Fruit fly (Drosophila melanogaster): ENCODE results near the gene CG32413.
A peak's percentile ranks its signal among the peaks of the same experiment; 100 is the strongest.

The CG32413 gene

DNA sequence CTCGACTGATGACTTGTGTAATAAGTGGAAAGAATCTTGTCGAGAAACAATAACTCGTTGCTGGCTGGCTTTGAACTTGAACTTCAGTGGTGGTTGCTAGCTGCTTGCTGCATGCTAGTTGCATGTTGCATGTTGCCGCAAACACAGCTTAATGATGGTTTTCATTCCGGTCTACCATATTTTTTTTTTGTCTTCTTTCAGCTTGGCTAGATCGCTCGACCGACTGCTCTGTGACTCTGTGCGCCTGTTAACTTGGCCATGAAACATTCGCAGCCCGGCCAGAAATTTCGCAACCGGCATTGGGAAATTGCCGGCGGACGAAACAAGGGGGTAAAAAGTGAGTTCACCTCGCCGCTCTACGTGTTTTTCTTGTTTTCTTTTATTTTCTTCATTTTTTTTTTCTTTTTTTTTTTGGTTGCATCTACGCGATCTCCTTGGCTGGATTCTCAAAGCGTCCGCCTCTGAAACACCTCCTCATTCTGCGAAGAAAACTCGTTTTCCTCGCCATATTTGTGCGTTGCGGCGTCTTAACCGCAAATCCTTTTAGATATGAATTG lies 39.6 kb upstream of the CG32413 start:
- TF ChIP-seq ey (GFP tag; optimal IDR thresholded peaks at IDR 0.05): no peak
- no peak for TF ChIP-seq CG9705 (GFP tag; optimal IDR thresholded peaks at IDR 0.05)
- no peak for TF ChIP-seq Dfd (GFP tag; optimal IDR thresholded peaks at IDR 0.05)
- no peak for TF ChIP-seq Hr83 (GFP tag; optimal IDR thresholded peaks at IDR 0.05; ENCODE audit: poor library complexity, severe bottlenecking)
- no peak for TF ChIP-seq brk (GFP tag; optimal IDR thresholded peaks at IDR 0.05)
- no peak for TF ChIP-seq dmrt93B (GFP tag; optimal IDR thresholded peaks at IDR 0.05)
- TF ChIP-seq psq (GFP tag; optimal IDR thresholded peaks at IDR 0.05): no peak
- no peak for TF ChIP-seq tai (GFP tag; optimal IDR thresholded peaks at IDR 0.05)
- TF ChIP-seq br (GFP tag; optimal IDR thresholded peaks at IDR 0.05): no peak
- TF ChIP-seq usp (GFP tag; optimal IDR thresholded peaks at IDR 0.05): no peak
- no peak for TF ChIP-seq rgr (GFP tag; optimal IDR thresholded peaks at IDR 0.05)
- TF ChIP-seq Hnf4 (GFP tag; optimal IDR thresholded peaks at IDR 0.05): no peak

- TF ChIP-seq HLH106 (tag; optimal IDR thresholded peaks at IDR 0.05) (peak; percentile 44), pan (optimal IDR thresholded peaks at IDR 0.05) (no peak), Sp1 (GFP tag; optimal IDR thresholded peaks at IDR 0.05) (peak; percentile 15), OdsH (GFP tag; optimal IDR thresholded peaks at IDR 0.05) (peak; percentile 11)
These were observed 37.7 kb upstream of the CG32413 start for dm6 chr3L:5941508-5941907.

- TF ChIP-seq Hr83 (GFP tag; optimal IDR thresholded peaks at IDR 0.05; ENCODE audit: poor library complexity, severe bottlenecking) (no peak), Sp1 (GFP tag; optimal IDR thresholded peaks at IDR 0.05) (no peak), rgr (GFP tag; optimal IDR thresholded peaks at IDR 0.05) (no peak), h (GFP tag; optimal IDR thresholded peaks at IDR 0.05) (no peak), fru (GFP tag; optimal IDR thresholded peaks at IDR 0.05) (no peak), foxo (GFP tag; optimal IDR thresholded peaks at IDR 0.05) (peak in 1 of 2 experiments; percentile 1), br (GFP tag; optimal IDR thresholded peaks at IDR 0.05) (peak; percentile 19)
These were observed 37.2 kb upstream of the CG32413 start for dm6 chr3L:5941086-5941485.

dm6 chr3L:5940431-5940830 lies 36.6 kb upstream of the CG32413 start:
- TF ChIP-seq sage (GFP tag; optimal IDR thresholded peaks at IDR 0.05): no peak
- no peak for TF ChIP-seq Vsx2 (GFP tag; optimal IDR thresholded peaks at IDR 0.05; ENCODE audit: partially characterized antibody)

- peak in 1 of 2 experiments; percentile 2 for TF ChIP-seq foxo (GFP tag; optimal IDR thresholded peaks at IDR 0.05)
- no peak for TF ChIP-seq sv (GFP tag; optimal IDR thresholded peaks at IDR 0.05)
- TF ChIP-seq h (GFP tag; optimal IDR thresholded peaks at IDR 0.05): no peak
- no peak for TF ChIP-seq GATAd (GFP tag; optimal IDR thresholded peaks at IDR 0.05)
- TF ChIP-seq pan (optimal IDR thresholded peaks at IDR 0.05): no peak
- no peak for TF ChIP-seq psq (GFP tag; optimal IDR thresholded peaks at IDR 0.05)
- TF ChIP-seq br (GFP tag; optimal IDR thresholded peaks at IDR 0.05): no peak
- TF ChIP-seq jim (GFP tag; optimal IDR thresholded peaks at IDR 0.05): no peak
- no peak for TF ChIP-seq Dif (GFP tag; optimal IDR thresholded peaks at IDR 0.05; ENCODE audit: partially characterized antibody)
- no peak for TF ChIP-seq dl (GFP tag; optimal IDR thresholded peaks at IDR 0.05; ENCODE audit: insufficient read depth in 1 of 2, partially characterized antibody in 2 of 2)
- no peak for TF ChIP-seq brk (GFP tag; optimal IDR thresholded peaks at IDR 0.05)
- TF ChIP-seq tai (GFP tag; optimal IDR thresholded peaks at IDR 0.05): no peak
- no peak for TF ChIP-seq woc (GFP tag; optimal IDR thresholded peaks at IDR 0.05)
- no peak for TF ChIP-seq fru (GFP tag; optimal IDR thresholded peaks at IDR 0.05)
- no peak for TF ChIP-seq Jra (GFP tag; optimal IDR thresholded peaks at IDR 0.05)
- no peak for TF ChIP-seq sage (GFP tag; optimal IDR thresholded peaks at IDR 0.05)
- no peak for TF ChIP-seq ey (GFP tag; optimal IDR thresholded peaks at IDR 0.05)
- peak; percentile 3 for TF ChIP-seq HLH106 (tag; optimal IDR thresholded peaks at IDR 0.05)
- peak; percentile 98 for TF ChIP-seq Myc (optimal IDR thresholded peaks at IDR 0.05)
- TF ChIP-seq Hr78 (GFP tag; optimal IDR thresholded peaks at IDR 0.05): no peak
- TF ChIP-seq usp (GFP tag; optimal IDR thresholded peaks at IDR 0.05): no peak
These were observed 28.6 kb upstream of the CG32413 start, which contains the start of gene Rcc1 for dm6 chr3L:5932363-5932914. Rcc1 (minus strand) TSS chr3L:5932773.

Measured in whole organism, wandering third instar larva.